Worm (Caenorhabditis elegans) whole organism, young adult: ENCODE data around the gene str-144.

Experiments used
- B0019.2 ChIP-seq: fragments of 200-800 bp; sonication (Bioruptor generic); conservative IDR thresholded peaks from 2 replicates; pipeline ENCODE4 v1.3.6; 2022; ENCODE audit warnings: missing genetic modification reagents, missing genetic modification characterization, missing compliant biosample characterization
- C06A6.2 ChIP-seq: fragments of 200-800 bp; sonication (Bioruptor generic); conservative IDR thresholded peaks from 2 replicates; pipeline ENCODE4 v1.3.6; 2022; ENCODE audit warnings: missing genetic modification characterization, missing compliant biosample characterization
- D2030.7 ChIP-seq: fragments of 200-800 bp; sonication (Bioruptor generic); IDR thresholded peaks from 2 replicates; pipeline ENCODE4 v1.3.6; 2022; ENCODE audit warnings: missing genetic modification reagents, missing genetic modification characterization, missing compliant biosample characterization
- F33H1.4 ChIP-seq: fragments of 200-800 bp; sonication (Bioruptor generic); IDR thresholded peaks from 2 replicates; pipeline ENCODE4 v1.3.6; 2022; ENCODE audit warnings: missing genetic modification reagents, missing genetic modification characterization, missing compliant biosample characterization
- F37B4.10 ChIP-seq: fragments of 200-800 bp; sonication (Bioruptor generic); IDR thresholded peaks from 2 replicates; pipeline ENCODE4 v1.3.6; 2022; ENCODE audit warnings: missing genetic modification characterization, missing compliant biosample characterization
- F39B2.1 ChIP-seq: fragments of 200-800 bp; sonication (Bioruptor generic); IDR thresholded peaks from 2 replicates; pipeline ENCODE4 v1.3.6; 2022; ENCODE audit warnings: missing genetic modification reagents, missing genetic modification characterization, missing compliant biosample characterization
- F49E8.2 ChIP-seq: sonication (generic microtip); optimal IDR thresholded peaks from 3 replicates; lab custom pipeline; 2017; ENCODE audit warnings: missing genetic modification characterization, mild to moderate bottlenecking, missing compliant biosample characterization, antibody characterized with exemption, moderate library complexity; ENCODE audit not compliant: insufficient read depth
- F52B5.7 ChIP-seq: sonication (generic microtip); optimal IDR thresholded peaks from 2 replicates; lab custom pipeline; 2016; ENCODE audit warnings: mild to moderate bottlenecking, missing genetic modification characterization, missing compliant biosample characterization
- F55B11.4 ChIP-seq: sonication (generic microtip); optimal IDR thresholded peaks from 2 replicates; lab custom pipeline; 2016; ENCODE audit warnings: missing compliant biosample characterization, missing genetic modification characterization, borderline replicate concordance; ENCODE audit not compliant: insufficient read depth
- F57C9.4 ChIP-seq: sonication (generic microtip); optimal IDR thresholded peaks from 2 replicates; lab custom pipeline; 2017; ENCODE audit warnings: mild to moderate bottlenecking, missing genetic modification characterization, missing compliant biosample characterization
- T26A5.8 ChIP-seq: sonication (generic microtip); optimal IDR thresholded peaks from 2 replicates; lab custom pipeline; 2016; ENCODE audit warnings: missing genetic modification characterization, missing compliant biosample characterization
- Y95B8A.8 ChIP-seq: fragments of 200-800 bp; sonication (Bioruptor generic); IDR thresholded peaks from 2 replicates; pipeline ENCODE4 v1.3.6; 2022; ENCODE audit warnings: missing genetic modification reagents, missing genetic modification characterization, missing compliant biosample characterization
- akir-1 ChIP-seq: fragments of 200-800 bp; sonication (Bioruptor generic); optimal IDR thresholded peaks from 2 replicates; lab custom pipeline; 2018; ENCODE audit warnings: mild to moderate bottlenecking, missing genetic modification characterization, moderate library complexity, missing compliant biosample characterization
- attf-3 ChIP-seq: fragments of 200-800 bp; sonication (Bioruptor generic); conservative IDR thresholded peaks from 2 replicates; pipeline ENCODE4 v1.3.6; 2022; ENCODE audit warnings: missing genetic modification reagents, missing genetic modification characterization, missing compliant biosample characterization
- cebp-2 ChIP-seq: fragments of 200-800 bp; sonication (Bioruptor generic); IDR thresholded peaks from 2 replicates; pipeline ENCODE4 v1.3.6; 2022; ENCODE audit warnings: missing genetic modification characterization, missing compliant biosample characterization
- ceh-40 ChIP-seq: fragments of 200-800 bp; sonication (Bioruptor generic); IDR thresholded peaks from 2 replicates; pipeline ENCODE4 v1.3.6; 2022; ENCODE audit warnings: missing genetic modification characterization, missing compliant biosample characterization
- ceh-79 ChIP-seq: sonication (generic microtip); optimal IDR thresholded peaks from 2 replicates; lab custom pipeline; 2017; ENCODE audit warnings: mild to moderate bottlenecking, missing genetic modification characterization, missing compliant biosample characterization
- ceh-91 ChIP-seq: fragments of 200-800 bp; sonication (Bioruptor generic); IDR thresholded peaks from 2 replicates; pipeline ENCODE4 v1.3.6; 2022; ENCODE audit warnings: missing genetic modification reagents, missing genetic modification characterization, missing compliant biosample characterization
- die-1 ChIP-seq: sonication (generic microtip); optimal IDR thresholded peaks from 2 replicates; lab custom pipeline; 2016; ENCODE audit warnings: missing genotype, mild to moderate bottlenecking, missing genetic modification characterization, missing compliant biosample characterization
- gei-17 ChIP-seq: fragments of 200-800 bp; sonication (Bioruptor generic); optimal IDR thresholded peaks from 2 replicates; lab custom pipeline; 2018; ENCODE audit warnings: mild to moderate bottlenecking, missing genetic modification characterization, missing compliant biosample characterization
- hlh-12 ChIP-seq: sonication (generic microtip); optimal IDR thresholded peaks from 2 replicates; lab custom pipeline; 2016; ENCODE audit warnings: missing genetic modification characterization, missing compliant biosample characterization
- hrde-1 ChIP-seq: sonication (generic microtip); optimal IDR thresholded peaks from 2 replicates; lab custom pipeline; 2016; ENCODE audit warnings: missing genetic modification characterization, mild to moderate bottlenecking, missing compliant biosample characterization, moderate library complexity, missing genotype, missing genetic modification reagents, borderline replicate concordance
- hsf-1 ChIP-seq: fragments of 200-800 bp; sonication (Bioruptor generic); IDR thresholded peaks from 2 replicates; pipeline ENCODE4 v1.3.6; 2022; ENCODE audit warnings: missing genetic modification reagents, missing genetic modification characterization, missing compliant biosample characterization
- lin-54 ChIP-seq: fragments of 200-800 bp; sonication (Bioruptor generic); optimal IDR thresholded peaks from 2 replicates; lab custom pipeline; 2018; ENCODE audit warnings: mild to moderate bottlenecking, missing genetic modification characterization, missing compliant biosample characterization
- lsl-1 ChIP-seq: fragments of 200-800 bp; sonication (Bioruptor generic); optimal IDR thresholded peaks from 2 replicates; lab custom pipeline; 2018; ENCODE audit warnings: mild to moderate bottlenecking, missing genetic modification characterization, moderate library complexity, missing compliant biosample characterization
- lsy-27 ChIP-seq: sonication (generic microtip); optimal IDR thresholded peaks from 2 replicates; lab custom pipeline; 2017; ENCODE audit warnings: missing genetic modification characterization, mild to moderate bottlenecking, missing compliant biosample characterization, antibody characterized with exemption, missing genotype, borderline replicate concordance; ENCODE audit not compliant: insufficient read depth
- madf-10 ChIP-seq: sonication (generic microtip); optimal IDR thresholded peaks from 2 replicates; lab custom pipeline; 2016; ENCODE audit warnings: mild to moderate bottlenecking, missing genetic modification characterization, missing compliant biosample characterization
- madf-3 ChIP-seq: fragments of 200-800 bp; sonication (Bioruptor generic); IDR thresholded peaks from 2 replicates; pipeline ENCODE4 v1.3.6; 2022; ENCODE audit warnings: missing genetic modification reagents, missing genetic modification characterization, missing compliant biosample characterization
- madf-6 ChIP-seq: fragments of 200-800 bp; sonication (Bioruptor generic); IDR thresholded peaks from 2 replicates; pipeline ENCODE4 v1.3.6; 2022; ENCODE audit warnings: missing genetic modification reagents, missing genetic modification characterization, missing compliant biosample characterization
- madf-8 ChIP-seq: fragments of 200-800 bp; sonication (Bioruptor generic); conservative IDR thresholded peaks from 2 replicates; pipeline ENCODE4 v1.3.6; 2022; ENCODE audit warnings: missing genetic modification reagents, missing genetic modification characterization, missing compliant biosample characterization
- mes-4 ChIP-seq: sonication (generic microtip); optimal IDR thresholded peaks from 2 replicates; lab custom pipeline; 2016; ENCODE audit warnings: missing genotype, missing genetic modification characterization, missing compliant biosample characterization
- mxl-1 ChIP-seq: sonication (generic microtip); optimal IDR thresholded peaks from 2 replicates; lab custom pipeline; 2016; ENCODE audit warnings: missing genetic modification characterization, missing compliant biosample characterization
- nfyb-1 ChIP-seq: fragments of 200-800 bp; sonication (Bioruptor generic); IDR thresholded peaks from 2 replicates; pipeline ENCODE4 v1.3.6; 2022; ENCODE audit warnings: missing genetic modification reagents, missing genetic modification characterization, missing compliant biosample characterization
- nhr-120 ChIP-seq: fragments of 200-800 bp; sonication (Bioruptor generic); IDR thresholded peaks from 2 replicates; pipeline ENCODE4 v1.3.6; 2022; ENCODE audit warnings: missing genetic modification characterization, missing compliant biosample characterization
- nhr-179 ChIP-seq: sonication (generic microtip); optimal IDR thresholded peaks from 2 replicates; lab custom pipeline; 2016; ENCODE audit warnings: mild to moderate bottlenecking, missing genetic modification characterization, missing compliant biosample characterization
- nhr-90 ChIP-seq: sonication (generic microtip); optimal IDR thresholded peaks from 2 replicates; lab custom pipeline; 2016; ENCODE audit warnings: missing genotype, mild to moderate bottlenecking, missing genetic modification characterization, missing compliant biosample characterization
- repo-1 ChIP-seq: sonication (generic microtip); optimal IDR thresholded peaks from 2 replicates; lab custom pipeline; 2017; ENCODE audit warnings: mild to moderate bottlenecking, missing genetic modification characterization, missing compliant biosample characterization
- snpc-1.3 ChIP-seq: sonication (generic microtip); optimal IDR thresholded peaks from 2 replicates; lab custom pipeline; 2017; ENCODE audit warnings: missing genetic modification characterization, mild to moderate bottlenecking, missing compliant biosample characterization, antibody characterized with exemption, moderate library complexity, missing genotype, missing genetic modification reagents; ENCODE audit not compliant: insufficient read depth
- somi-1 ChIP-seq: fragments of 200-800 bp; sonication (Bioruptor generic); optimal IDR thresholded peaks from 2 replicates; lab custom pipeline; 2018; ENCODE audit warnings: mild to moderate bottlenecking, missing genetic modification characterization, missing compliant biosample characterization
- xnd-1 ChIP-seq: sonication (generic microtip); optimal IDR thresholded peaks from 2 replicates; lab custom pipeline; 2016; ENCODE audit warnings: missing genotype, missing genetic modification reagents, missing genetic modification characterization, missing compliant biosample characterization
- ztf-18 ChIP-seq: sonication (generic microtip); optimal IDR thresholded peaks from 2 replicates; lab custom pipeline; 2016; ENCODE audit warnings: missing genotype, mild to moderate bottlenecking, missing genetic modification characterization, missing compliant biosample characterization
- ztf-26 ChIP-seq: sonication (generic microtip); optimal IDR thresholded peaks from 2 replicates; lab custom pipeline; 2017; ENCODE audit warnings: missing genetic modification characterization, missing compliant biosample characterization
- ztf-3 ChIP-seq: fragments of 200-800 bp; sonication (Bioruptor generic); optimal IDR thresholded peaks from 2 replicates; lab custom pipeline; 2018; ENCODE audit warnings: mild to moderate bottlenecking, missing genetic modification characterization, missing compliant biosample characterization

Gene str-144

ce11 chrV:8057771-8058170 is 14.2 kb downstream of the str-144 start:
- peak; percentile 85 for TF ChIP-seq hsf-1 (GFP tag; lab: Robert Waterston, UW)
- TF ChIP-seq nfyb-1 (GFP tag; lab: Robert Waterston, UW) = 0 out of 2 replicates have a peak, but pooled peaks have one; percentile 22
- TF ChIP-seq D2030.7 (GFP tag; lab: Robert Waterston, UW) = peak; percentile 61
- peak; percentile 72; the same call in 1 of the 2 replicates for TF ChIP-seq madf-3 (GFP tag; lab: Robert Waterston, UW)
- TF ChIP-seq ceh-91 (GFP tag; lab: Robert Waterston, UW) = 0 out of 2 replicates have a peak, but pooled peaks have one; percentile 28
- peak; percentile 84 for TF ChIP-seq ztf-18 (tag; lab: Kevin White, UChicago)
- peak; percentile 69; the same call in 1 of the 2 replicates for TF ChIP-seq F39B2.1 (GFP tag; lab: Robert Waterston, UW)
- TF ChIP-seq B0019.2 (GFP tag; lab: Robert Waterston, UW) = peak; percentile 20; the same call in 1 of the 2 replicates
- TF ChIP-seq madf-8 (GFP tag; lab: Robert Waterston, UW) = peak; percentile 79
- TF ChIP-seq xnd-1 (tag; lab: Kevin White, UChicago) = peak; percentile 48
- TF ChIP-seq madf-6 = peak; percentile 89

- TF ChIP-seq akir-1 (GFP tag; lab: Kevin White, UChicago) (no peak), Y95B8A.8 (GFP tag; lab: Robert Waterston, UW) (no peak), die-1 (tag; lab: Kevin White, UChicago) (no peak), snpc-1.3 (tag; lab: Kevin White, UChicago) (no peak), ceh-91 (GFP tag; lab: Robert Waterston, UW) (no peak), mxl-1 (no peak), lsl-1 (GFP tag; lab: Kevin White, UChicago) (no peak), ztf-26 (tag; lab: Kevin White, UChicago) (no peak), ceh-40 (GFP tag; lab: Robert Waterston, UW) (no peak), T26A5.8 (tag; lab: Kevin White, UChicago) (no peak), hrde-1 (tag; lab: Kevin White, UChicago) (no peak), F33H1.4 (GFP tag; lab: Robert Waterston, UW) (no peak)
These were observed 16.8 kb downstream of the str-144 start for ce11 chrV:8055170-8055569.

ce11 chrV:8054130-8054529 is 17.8 kb downstream of the str-144 start, which contains the start of gene ZC513.2:
Gene ZC513.2, plus strand, starts transcription at chrV:8054430.
- TF ChIP-seq snpc-1.3 (tag; lab: Kevin White, UChicago) (no peak), attf-3 (GFP tag; lab: Robert Waterston, UW) (no peak), hlh-12 (no peak), ztf-3 (GFP tag; lab: Kevin White, UChicago) (no peak), lin-54 (no peak), lsy-27 (tag; lab: Kevin White, UChicago) (no peak), gei-17 (GFP tag; lab: Kevin White, UChicago) (no peak), mxl-1 (no peak), hrde-1 (tag; lab: Kevin White, UChicago) (no peak), F57C9.4 (tag; lab: Kevin White, UChicago) (no peak), mes-4 (tag; lab: Kevin White, UChicago) (no peak), F49E8.2 (tag; lab: Kevin White, UChicago) (no peak), nhr-179 (tag; lab: Kevin White, UChicago) (no peak)

ce11 chrV:8051851-8052250 is 20.1 kb downstream of the str-144 start, which contains the start of gene sth-1:
Gene sth-1, plus strand, starts transcription at chrV:8052151.
- no peak for TF ChIP-seq madf-8 (GFP tag; lab: Robert Waterston, UW)
- TF ChIP-seq madf-3 (GFP tag; lab: Robert Waterston, UW) = no peak
- TF ChIP-seq hsf-1 (GFP tag; lab: Robert Waterston, UW) = no peak
- no peak for TF ChIP-seq madf-6
- no peak for TF ChIP-seq repo-1 (tag; lab: Kevin White, UChicago)
- TF ChIP-seq F52B5.7 (tag; lab: Kevin White, UChicago) = no peak
- TF ChIP-seq nhr-90 (tag; lab: Kevin White, UChicago) = no peak
- TF ChIP-seq cebp-2 = no peak
- no peak for TF ChIP-seq madf-10 (tag; lab: Kevin White, UChicago)
- no peak for TF ChIP-seq somi-1
- TF ChIP-seq ceh-79 = no peak
- no peak for TF ChIP-seq F37B4.10 (GFP tag; lab: Robert Waterston, UW)
- no peak for TF ChIP-seq nhr-120 (GFP tag; lab: Robert Waterston, UW)
- TF ChIP-seq C06A6.2 (GFP tag; lab: Robert Waterston, UW) = no peak
- TF ChIP-seq F55B11.4 = no peak
